Worm (Caenorhabditis elegans) whole organism, L1 larva: ENCODE results near the gene F41H10.5.

Experiments used
- C04F5.9 ChIP-seq: sonication (generic microtip); optimal IDR thresholded peaks from 2 replicates; lab custom pipeline; 2016; ENCODE audit warnings: missing genetic modification characterization, missing compliant biosample characterization
- C34B4.2 ChIP-seq: sonication (generic microtip); optimal IDR thresholded peaks from 2 replicates; lab custom pipeline; 2017; ENCODE audit warnings: mild to moderate bottlenecking, missing genetic modification characterization, missing compliant biosample characterization
- Y116A8C.19 ChIP-seq: sonication (generic microtip); optimal IDR thresholded peaks from 2 replicates; lab custom pipeline; 2016; ENCODE audit warnings: missing compliant biosample characterization, missing genetic modification characterization, borderline replicate concordance
- aha-1 ChIP-seq: fragments of 150-350 bp; optimal IDR thresholded peaks from 2 replicates; lab custom pipeline; 2014; ENCODE audit warnings: missing biosample characterization, missing genetic modification characterization
- aly-2 ChIP-seq: fragments of 150-350 bp; optimal IDR thresholded peaks from 2 replicates; lab custom pipeline; 2014; ENCODE audit warnings: missing biosample characterization, missing genetic modification characterization
- blmp-1 ChIP-seq: fragments of 150-350 bp; optimal IDR thresholded peaks from 2 replicates; lab custom pipeline; 2014; ENCODE audit warnings: missing biosample characterization, missing genetic modification characterization
- ceh-88 ChIP-seq: fragments of 200-800 bp; sonication (Bioruptor generic); IDR thresholded peaks from 2 replicates; pipeline ENCODE4 v1.3.6; 2022; ENCODE audit warnings: missing genetic modification characterization, missing compliant biosample characterization
- ceh-90 ChIP-seq: sonication (generic microtip); optimal IDR thresholded peaks from 2 replicates; lab custom pipeline; 2016; ENCODE audit warnings: missing genetic modification characterization, missing compliant biosample characterization
- ces-1 ChIP-seq: fragments of 150-350 bp; optimal IDR thresholded peaks from 2 replicates; lab custom pipeline; 2014; ENCODE audit warnings: missing biosample characterization, missing genetic modification reagents, missing genetic modification characterization
- dpl-1 ChIP-seq, 3 experiments: fragments of 150-350 bp in 2 of 3; sonication (generic microtip) in 1 of 3; optimal IDR thresholded peaks; 2 replicates each; lab custom pipeline; 2014 to 2017; ENCODE audit warnings: missing biosample characterization in 3 of 3, missing genetic modification characterization in 3 of 3, missing genetic modification reagents in 3 of 3
- dsc-1 ChIP-seq: sonication (generic microtip); optimal IDR thresholded peaks from 2 replicates; lab custom pipeline; 2016; ENCODE audit warnings: mild to moderate bottlenecking, missing genetic modification characterization, missing compliant biosample characterization
- efl-3 ChIP-seq: fragments of 200-800 bp; sonication (Bioruptor generic); optimal IDR thresholded peaks from 2 replicates; lab custom pipeline; 2018; ENCODE audit warnings: mild to moderate bottlenecking, missing genetic modification characterization, missing compliant biosample characterization
- egl-27 ChIP-seq, 2 experiments: fragments of 150-350 bp in 1 of 2; sonication (generic microtip); optimal IDR thresholded peaks; 3 replicates each; lab custom pipeline; 2017 to 2018; ENCODE audit warnings: missing biosample characterization in 2 of 2, missing genetic modification characterization in 2 of 2, missing genetic modification reagents in 2 of 2
- elt-2 ChIP-seq: sonication (generic microtip); optimal IDR thresholded peaks from 2 replicates; lab custom pipeline; 2016; ENCODE audit warnings: missing genetic modification characterization, mild to moderate bottlenecking, inconsistent platforms, missing compliant biosample characterization, missing genetic modification reagents
- fkh-10 ChIP-seq: sonication (generic microtip); optimal IDR thresholded peaks from 2 replicates; lab custom pipeline; 2017; ENCODE audit warnings: missing biosample characterization, missing genetic modification reagents, missing genetic modification characterization
- fkh-8 ChIP-seq: sonication (generic microtip); optimal IDR thresholded peaks from 2 replicates; lab custom pipeline; 2016; ENCODE audit warnings: mild to moderate bottlenecking, missing genetic modification characterization, missing compliant biosample characterization
- hlh-4 ChIP-seq: sonication (generic microtip); optimal IDR thresholded peaks from 2 replicates; lab custom pipeline; 2016; ENCODE audit warnings: mild to moderate bottlenecking, missing genetic modification characterization, missing compliant biosample characterization
- isw-1 ChIP-seq: fragments of 200-800 bp; sonication (Bioruptor generic); IDR thresholded peaks from 2 replicates; pipeline ENCODE4 v1.3.6; 2022; ENCODE audit warnings: missing genetic modification characterization, missing compliant biosample characterization
- lin-13 ChIP-seq: fragments of 150-350 bp; optimal IDR thresholded peaks from 2 replicates; lab custom pipeline; 2014; ENCODE audit warnings: missing biosample characterization, missing genetic modification reagents, missing genetic modification characterization
- lin-14 ChIP-seq: fragments of 200-800 bp; sonication (Bioruptor generic); optimal IDR thresholded peaks from 2 replicates; lab custom pipeline; 2018; ENCODE audit warnings: mild to moderate bottlenecking, missing genetic modification characterization, moderate library complexity, missing compliant biosample characterization
- lin-39 ChIP-seq: fragments of 150-350 bp; optimal IDR thresholded peaks from 2 replicates; lab custom pipeline; 2014; ENCODE audit warnings: missing biosample characterization, missing genetic modification reagents, missing genetic modification characterization
- lsy-2 ChIP-seq, 2 experiments: fragments of 150-350 bp; optimal IDR thresholded peaks; 2 replicates each; lab custom pipeline; 2014; ENCODE audit warnings: missing biosample characterization in 2 of 2, missing genetic modification characterization in 2 of 2
- mab-9 ChIP-seq: fragments of 200-800 bp; sonication (Bioruptor generic); IDR thresholded peaks from 2 replicates; pipeline ENCODE4 v1.3.6; 2022; ENCODE audit warnings: missing genetic modification reagents, missing genetic modification characterization, missing compliant biosample characterization
- mdl-1 ChIP-seq, 2 experiments: fragments of 150-350 bp; optimal IDR thresholded peaks; 2 replicates each; lab custom pipeline; 2014 to 2017; ENCODE audit warnings: missing biosample characterization in 2 of 2, missing genetic modification characterization in 2 of 2, inconsistent platforms in 1 of 2
- mep-1 ChIP-seq: fragments of 150-350 bp; optimal IDR thresholded peaks from 2 replicates; lab custom pipeline; 2014; ENCODE audit warnings: missing biosample characterization, missing genetic modification characterization
- nhr-19 ChIP-seq: fragments of 200-800 bp; sonication (Bioruptor generic); conservative IDR thresholded peaks from 2 replicates; pipeline ENCODE4 v1.3.6; 2022; ENCODE audit warnings: missing genetic modification characterization, missing compliant biosample characterization
- nhr-20 ChIP-seq: sonication (generic microtip); optimal IDR thresholded peaks from 2 replicates; lab custom pipeline; 2016; ENCODE audit warnings: mild to moderate bottlenecking, missing genetic modification characterization, missing compliant biosample characterization
- nhr-237 ChIP-seq: fragments of 150-350 bp; optimal IDR thresholded peaks from 2 replicates; lab custom pipeline; 2014; ENCODE audit warnings: missing biosample characterization, missing genetic modification characterization
- nhr-47 ChIP-seq: sonication (generic microtip); optimal IDR thresholded peaks from 2 replicates; lab custom pipeline; 2016; ENCODE audit warnings: mild to moderate bottlenecking, missing genetic modification characterization, moderate library complexity, missing compliant biosample characterization
- nhr-71 ChIP-seq: sonication (generic microtip); optimal IDR thresholded peaks from 2 replicates; lab custom pipeline; 2016; ENCODE audit warnings: mild to moderate bottlenecking, missing genetic modification characterization, moderate library complexity, missing compliant biosample characterization
- nhr-85 ChIP-seq: sonication (generic microtip); peaks from one replicate; lab custom pipeline; 2016; ENCODE audit warnings: missing genetic modification characterization, inconsistent platforms, missing compliant biosample characterization
- nhr-90 ChIP-seq: sonication (generic microtip); optimal IDR thresholded peaks from 2 replicates; lab custom pipeline; 2016; ENCODE audit warnings: mild to moderate bottlenecking, missing genetic modification characterization, missing compliant biosample characterization; ENCODE audit not compliant: poor library complexity
- pax-3 ChIP-seq: fragments of 200-800 bp; sonication (Bioruptor generic); optimal IDR thresholded peaks from 2 replicates; lab custom pipeline; 2018; ENCODE audit warnings: mild to moderate bottlenecking, missing genetic modification characterization, moderate library complexity, missing compliant biosample characterization
- pqm-1 ChIP-seq: sonication (generic microtip); optimal IDR thresholded peaks from 3 replicates; lab custom pipeline; 2017; ENCODE audit warnings: missing biosample characterization, missing genetic modification characterization
- rnt-1 ChIP-seq: sonication (generic microtip); optimal IDR thresholded peaks from 2 replicates; lab custom pipeline; 2016; ENCODE audit warnings: mild to moderate bottlenecking, missing genetic modification characterization, moderate library complexity, missing compliant biosample characterization
- skn-1 ChIP-seq: fragments of 150-350 bp; optimal IDR thresholded peaks from 2 replicates; lab custom pipeline; 2014; ENCODE audit warnings: missing biosample characterization, missing genetic modification characterization
- sox-4 ChIP-seq: sonication (generic microtip); optimal IDR thresholded peaks from 2 replicates; lab custom pipeline; 2016; ENCODE audit warnings: missing genetic modification characterization, missing compliant biosample characterization
- sup-37 ChIP-seq: fragments of 200-800 bp; sonication (Bioruptor generic); optimal IDR thresholded peaks from 2 replicates; lab custom pipeline; 2018; ENCODE audit warnings: mild to moderate bottlenecking, missing genetic modification characterization, missing compliant biosample characterization
- swsn-7 ChIP-seq: sonication (generic microtip); optimal IDR thresholded peaks from 2 replicates; lab custom pipeline; 2016; ENCODE audit warnings: missing genetic modification characterization, missing compliant biosample characterization
- tbx-2 ChIP-seq: sonication (generic microtip); optimal IDR thresholded peaks from 2 replicates; lab custom pipeline; 2016; ENCODE audit warnings: missing genetic modification characterization, missing compliant biosample characterization
- unc-30 ChIP-seq: sonication (generic microtip); optimal IDR thresholded peaks from 2 replicates; lab custom pipeline; 2017; ENCODE audit warnings: missing biosample characterization, missing genetic modification characterization
- unc-62 ChIP-seq: fragments of 150-350 bp; optimal IDR thresholded peaks from 2 replicates; lab custom pipeline; 2014; ENCODE audit warnings: missing biosample characterization, missing genetic modification reagents, missing genetic modification characterization
- unc-98 ChIP-seq: fragments of 200-800 bp; sonication (Bioruptor generic); IDR thresholded peaks from 2 replicates; pipeline ENCODE4 v1.3.6; 2022; ENCODE audit warnings: missing genetic modification characterization, missing compliant biosample characterization
- vab-15 ChIP-seq: sonication (generic microtip); optimal IDR thresholded peaks from 2 replicates; lab custom pipeline; 2017; ENCODE audit warnings: missing genotype, mild to moderate bottlenecking, missing genetic modification characterization, missing compliant biosample characterization
- zag-1 ChIP-seq: fragments of 150-350 bp; optimal IDR thresholded peaks from 2 replicates; lab custom pipeline; 2014; ENCODE audit warnings: missing biosample characterization, missing genetic modification characterization
- zip-4 ChIP-seq: fragments of 200-800 bp; sonication (Bioruptor generic); optimal IDR thresholded peaks from 2 replicates; lab custom pipeline; 2018; ENCODE audit warnings: mild to moderate bottlenecking, missing genetic modification characterization, moderate library complexity, missing compliant biosample characterization
- ztf-11 ChIP-seq, 2 experiments: sonication (generic microtip); optimal IDR thresholded peaks; 2 replicates each; lab custom pipeline; 2016 to 2017; ENCODE audit warnings: missing genetic modification characterization in 2 of 2, missing biosample characterization in 1 of 2, missing compliant biosample characterization in 1 of 2

F41H10.5 gene

ce11 chrIV:5388477-5389065 is 27.9 kb downstream of the F41H10.5 start, which contains the start of gene elo-6 (continued):
- TF ChIP-seq unc-98 (GFP tag; lab: Robert Waterston, UW): no peak
- no peak for TF ChIP-seq aha-1 (tag; lab: Kevin White, UChicago)
- no peak for TF ChIP-seq nhr-237 (tag; lab: Kevin White, UChicago)
- peak; percentile 1 for TF ChIP-seq tbx-2 (tag; lab: Kevin White, UChicago)
- no peak for TF ChIP-seq swsn-7
- TF ChIP-seq zip-4 (GFP tag; lab: Kevin White, UChicago): no peak
- TF ChIP-seq mep-1 (tag; lab: Kevin White, UChicago): peak; percentile 40
- TF ChIP-seq ceh-90: no peak
- TF ChIP-seq egl-27 (tag; optimal IDR thresholded peaks at IDR 0.05; lab: Kevin White, UChicago): no peak
- no peak for TF ChIP-seq efl-3 (GFP tag; lab: Kevin White, UChicago)
- no peak for TF ChIP-seq dsc-1
- TF ChIP-seq isw-1 (GFP tag; lab: Robert Waterston, UW): no peak
- TF ChIP-seq blmp-1 (tag; lab: Kevin White, UChicago): peak; percentile 32
- no peak for TF ChIP-seq ztf-11 (tag; optimal IDR thresholded peaks at IDR 0.05; lab: Kevin White, UChicago)
- TF ChIP-seq nhr-19: no peak
- TF ChIP-seq nhr-20 (tag; lab: Kevin White, UChicago): peak; percentile 45
- TF ChIP-seq nhr-71 (tag; lab: Kevin White, UChicago): peak; percentile 58
- no peak for TF ChIP-seq fkh-10 (GFP tag; lab: Kevin White, UChicago)
- TF ChIP-seq elt-2 (tag; lab: Kevin White, UChicago): peak; percentile 59
- no peak for TF ChIP-seq unc-30 (tag; lab: Kevin White, UChicago)
- TF ChIP-seq nhr-90 (tag; lab: Kevin White, UChicago): peak; percentile 18
- TF ChIP-seq sox-4 (tag; lab: Kevin White, UChicago): no peak
- TF ChIP-seq sup-37 (GFP tag; lab: Kevin White, UChicago): no peak
- no peak for TF ChIP-seq mab-9
- no peak for TF ChIP-seq skn-1 (tag; lab: Kevin White, UChicago)
- TF ChIP-seq zag-1 (tag; lab: Kevin White, UChicago): no peak
- TF ChIP-seq dpl-1 (GFP tag; optimal IDR thresholded peaks at IDR 0.05; lab: Kevin White, UChicago): no peak
- peak in 1 of 2 experiments; percentile 32 for TF ChIP-seq lsy-2 (tag; optimal IDR thresholded peaks at IDR 0.05; lab: Kevin White, UChicago)
- no peak for TF ChIP-seq rnt-1 (tag; lab: Kevin White, UChicago)
- no peak for TF ChIP-seq nhr-47
- no peak for TF ChIP-seq Y116A8C.19 (tag; lab: Kevin White, UChicago)

ce11 chrIV:5389951-5390350 is 29.2 kb downstream of the F41H10.5 start:
- no peak for TF ChIP-seq pax-3
- peak; percentile 47 for TF ChIP-seq nhr-85 (tag; lab: Kevin White, UChicago)
- TF ChIP-seq sox-4 (tag; lab: Kevin White, UChicago): no peak
- peak; percentile 19 for TF ChIP-seq lin-14 (GFP tag; lab: Kevin White, UChicago)

ce11 chrIV:5391507-5392057 is 30.9 kb downstream of the F41H10.5 start, which contains the start of the genes htp-1 and ZK616.5:
Gene htp-1, minus strand, starts transcription at chrIV:5391557.
Gene ZK616.5, plus strand, starts transcription at chrIV:5391929.
- no peak for TF ChIP-seq lin-39 (tag; lab: Kevin White, UChicago)
- TF ChIP-seq unc-62 (GFP tag; lab: Kevin White, UChicago): no peak
- no peak for TF ChIP-seq ceh-88 (GFP tag; lab: Robert Waterston, UW)
- no peak for TF ChIP-seq hlh-4 (tag; lab: Kevin White, UChicago)
- TF ChIP-seq aly-2: no peak
- TF ChIP-seq nhr-237 (tag; lab: Kevin White, UChicago): no peak
- no peak for TF ChIP-seq ces-1 (GFP tag; lab: Kevin White, UChicago)
- no peak for TF ChIP-seq sox-4 (tag; lab: Kevin White, UChicago)
- no peak for TF ChIP-seq C04F5.9 (tag; lab: Kevin White, UChicago)
- TF ChIP-seq ztf-11 (tag; optimal IDR thresholded peaks at IDR 0.05; lab: Kevin White, UChicago): no peak
- TF ChIP-seq blmp-1 (tag; lab: Kevin White, UChicago): no peak
- TF ChIP-seq pqm-1: no peak
- no peak for TF ChIP-seq mep-1 (tag; lab: Kevin White, UChicago)
- no peak for TF ChIP-seq unc-98 (GFP tag; lab: Robert Waterston, UW)
- no peak for TF ChIP-seq C34B4.2
- TF ChIP-seq vab-15 (tag; lab: Kevin White, UChicago): no peak
- no peak for TF ChIP-seq lin-13 (GFP tag; lab: Kevin White, UChicago)
- no peak for TF ChIP-seq fkh-8 (tag; lab: Kevin White, UChicago)
- no peak for TF ChIP-seq mab-9
- no peak for TF ChIP-seq mdl-1 (tag; optimal IDR thresholded peaks at IDR 0.05; lab: Kevin White, UChicago)
